Worm (Caenorhabditis elegans) whole organism, L3 larva: ENCODE measurements around the gene srg-64.

Source experiments
- R02D3.7 ChIP-seq: fragments of 150-350 bp; optimal IDR thresholded peaks from 2 replicates; lab custom pipeline; 2014; ENCODE audit warnings: missing biosample characterization, missing genetic modification characterization
- elt-2 ChIP-seq: sonication (generic microtip); optimal IDR thresholded peaks from 2 replicates; lab custom pipeline; 2016; ENCODE audit warnings: missing genetic modification reagents, mild to moderate bottlenecking, missing genetic modification characterization, missing compliant biosample characterization
- lin-15B ChIP-seq: fragments of 150-350 bp; optimal IDR thresholded peaks from 2 replicates; lab custom pipeline; 2014; ENCODE audit warnings: missing biosample characterization, missing genetic modification characterization
- mdl-1 ChIP-seq: fragments of 150-350 bp; optimal IDR thresholded peaks from 2 replicates; lab custom pipeline; 2014; ENCODE audit warnings: missing biosample characterization, missing genetic modification characterization
- nhr-11 ChIP-seq: fragments of 150-350 bp; optimal IDR thresholded peaks from 2 replicates; lab custom pipeline; 2014; ENCODE audit warnings: missing biosample characterization, missing genetic modification characterization
- nhr-237 ChIP-seq: fragments of 150-350 bp; optimal IDR thresholded peaks from 2 replicates; lab custom pipeline; 2014; ENCODE audit warnings: missing biosample characterization, missing genetic modification characterization
- nhr-77 ChIP-seq: fragments of 150-350 bp; optimal IDR thresholded peaks from 2 replicates; lab custom pipeline; 2014; ENCODE audit warnings: missing biosample characterization, missing genetic modification characterization
- sea-2 ChIP-seq: fragments of 150-350 bp; sonication (generic microtip); optimal IDR thresholded peaks from 4 replicates; lab custom pipeline; 2014; ENCODE audit warnings: missing biosample characterization, missing genetic modification reagents, missing genetic modification characterization
- skn-1 ChIP-seq: fragments of 150-350 bp; optimal IDR thresholded peaks from 2 replicates; lab custom pipeline; 2014; ENCODE audit warnings: missing biosample characterization, missing genetic modification characterization
- tbx-2 ChIP-seq: sonication (generic microtip); optimal IDR thresholded peaks from 2 replicates; lab custom pipeline; 2016; ENCODE audit warnings: mild to moderate bottlenecking, missing genetic modification characterization, missing compliant biosample characterization
- unc-39 ChIP-seq: sonication (generic microtip); optimal IDR thresholded peaks from 4 replicates; lab custom pipeline; 2017; ENCODE audit warnings: missing biosample characterization, missing genetic modification characterization
- unc-62 ChIP-seq: fragments of 150-350 bp; sonication (generic microtip); optimal IDR thresholded peaks from 4 replicates; lab custom pipeline; 2014; ENCODE audit warnings: missing biosample characterization, missing genetic modification reagents, missing genetic modification characterization

DNA sequence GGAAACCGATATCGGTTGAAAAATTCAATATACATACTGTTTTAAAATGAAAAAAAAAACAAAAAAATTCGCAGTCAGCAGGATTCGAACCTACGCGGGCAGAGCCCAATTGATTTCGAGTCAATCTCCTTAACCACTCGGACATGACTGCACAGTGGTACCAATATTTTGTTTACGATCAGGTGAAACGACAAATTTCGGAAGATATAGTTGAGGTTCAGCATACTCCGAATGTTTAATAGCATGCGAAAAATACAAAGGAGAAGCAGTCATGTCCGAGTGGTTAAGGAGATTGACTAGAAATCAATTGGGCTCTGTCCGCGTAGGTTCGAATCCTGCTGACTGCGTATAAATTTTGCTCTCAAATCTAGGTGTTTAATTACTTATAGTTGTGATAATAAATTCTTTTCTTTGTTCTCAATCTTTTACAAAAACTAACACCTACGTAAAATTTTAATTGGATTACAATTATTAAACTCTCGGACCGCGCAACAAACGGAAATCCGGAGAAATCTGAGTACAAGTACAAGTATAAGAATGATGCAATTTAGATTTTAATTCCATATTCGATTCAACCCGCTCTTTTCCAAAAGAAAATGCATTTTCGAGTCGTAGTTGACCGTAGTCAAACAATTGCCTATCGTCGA lies 33.0 kb upstream of the srg-64 start, which contains the start of gene Y7A5A.13:
- no peak for TF ChIP-seq R02D3.7 (tag; lab: Kevin White, UChicago)
- no peak for TF ChIP-seq unc-62
- TF ChIP-seq lin-15B: no peak
- TF ChIP-seq skn-1 (tag; lab: Kevin White, UChicago): no peak
- TF ChIP-seq nhr-11 (tag; lab: Kevin White, UChicago): no peak
- no peak for TF ChIP-seq sea-2
- TF ChIP-seq tbx-2 (tag; lab: Kevin White, UChicago): no peak
- no peak for TF ChIP-seq nhr-77 (tag; lab: Kevin White, UChicago)
- no peak for TF ChIP-seq elt-2 (tag; lab: Kevin White, UChicago)
- no peak for TF ChIP-seq mdl-1 (tag; lab: Kevin White, UChicago)
- TF ChIP-seq unc-39 (tag; lab: Kevin White, UChicago): no peak
- TF ChIP-seq nhr-237 (tag; lab: Kevin White, UChicago): no peak
